Fruit fly (Drosophila melanogaster): ENCODE measurements around the gene CG4186.

Gene CG4186

dm6 chr3L:20784812-20785671 is 15.7 kb downstream of the CG4186 start (continued):
- TF ChIP-seq CG9932 (GFP tag; IDR thresholded peaks at IDR 0.05) (peak; percentile 29), CG10543 (GFP tag; optimal IDR thresholded peaks at IDR 0.05) (peak; percentile 59), CG15073 (GFP tag; optimal IDR thresholded peaks at IDR 0.05) (no peak), gcm2 (GFP tag; optimal IDR thresholded peaks at IDR 0.05) (no peak), pfk (GFP tag; optimal IDR thresholded peaks at IDR 0.05) (peak; percentile 45), CG17568 (GFP tag; optimal IDR thresholded peaks at IDR 0.05) (no peak), row (GFP tag; IDR thresholded peaks at IDR 0.05) (peak; percentile 93), Sry-β (GFP tag; optimal IDR thresholded peaks at IDR 0.05) (peak; percentile 100), CG1233 (GFP tag; optimal IDR thresholded peaks at IDR 0.05) (peak; percentile 7), oc (tag; optimal IDR thresholded peaks at IDR 0.05) (peak; percentile 26), CG11085 (GFP tag; IDR thresholded peaks at IDR 0.05) (no peak), CG10274 (GFP tag; optimal IDR thresholded peaks at IDR 0.05) (no peak), stwl (tag; optimal IDR thresholded peaks at IDR 0.05) (peak; percentile 8), nmo (GFP tag; optimal IDR thresholded peaks at IDR 0.05) (peak; percentile 44), Chrac-16 (GFP tag; optimal IDR thresholded peaks at IDR 0.05) (peak; percentile 4), CG16813 (GFP tag; IDR thresholded peaks at IDR 0.05; ENCODE audit: partially characterized antibody) (peak; percentile 23; the same call in 1 of the 3 replicates), CG5245 (GFP tag; optimal IDR thresholded peaks at IDR 0.05) (no peak), gcm (GFP tag; optimal IDR thresholded peaks at IDR 0.05) (peak; percentile 31), bigmax (GFP tag; optimal IDR thresholded peaks at IDR 0.05) (peak; percentile 37), NfI (GFP tag; optimal IDR thresholded peaks at IDR 0.05) (peak; percentile 24), B-H2 (GFP tag; optimal IDR thresholded peaks at IDR 0.05) (peak; percentile 32), CG32772 (GFP tag; IDR thresholded peaks at IDR 0.05) (no peak), CG17385 (GFP tag; optimal IDR thresholded peaks at IDR 0.05) (peak; percentile 19), Sry-δ (GFP tag; optimal IDR thresholded peaks at IDR 0.05) (peak; percentile 18), dmrt11E (tag; optimal IDR thresholded peaks at IDR 0.05) (peak; percentile 44), CG30020 (tag; optimal IDR thresholded peaks at IDR 0.05) (peak; percentile 19), zen (tag; optimal IDR thresholded peaks at IDR 0.05) (peak; percentile 46), CG9817 (tag; optimal IDR thresholded peaks at IDR 0.05) (no peak), CG2678 (tag; optimal IDR thresholded peaks at IDR 0.05) (peak; percentile 68), tap (tag; optimal IDR thresholded peaks at IDR 0.05) (no peak), sug (tag; optimal IDR thresholded peaks at IDR 0.05) (peak; percentile 73), CG7556 (GFP tag; optimal IDR thresholded peaks at IDR 0.05) (peak; percentile 55), amos (GFP tag; IDR thresholded peaks at IDR 0.05; ENCODE audit: partially characterized antibody) (peak; percentile 34; the same call in 1 of the 2 replicates), Nf-YC (tag; optimal IDR thresholded peaks at IDR 0.05) (peak; percentile 55), tio (GFP tag; optimal IDR thresholded peaks at IDR 0.05) (no peak), CG4854 (GFP tag; optimal IDR thresholded peaks at IDR 0.05) (peak; percentile 2), CG2116 (GFP tag; optimal IDR thresholded peaks at IDR 0.05) (peak; percentile 46), ranshi (GFP tag; IDR thresholded peaks at IDR 0.05) (peak; percentile 37; the same call in 1 of the 2 replicates), CG12659 (GFP tag; optimal IDR thresholded peaks at IDR 0.05) (peak; percentile 60), exex (tag; optimal IDR thresholded peaks at IDR 0.05) (peak; percentile 5), CG8924 (tag; optimal IDR thresholded peaks at IDR 0.05) (peak; percentile 40), CG34224 (GFP tag; IDR thresholded peaks at IDR 0.05; ENCODE audit: partially characterized antibody) (peak; percentile 69), Atf6 (GFP tag; IDR thresholded peaks at IDR 0.05) (peak; percentile 45; the same call in 1 of the 2 replicates), Dip3 (GFP tag; optimal IDR thresholded peaks at IDR 0.05) (peak; percentile 48), CoRest (tag; optimal IDR thresholded peaks at IDR 0.05) (peak; percentile 63), lab (GFP tag; optimal IDR thresholded peaks at IDR 0.05) (peak; percentile 70), unc-4 (GFP tag; IDR thresholded peaks at IDR 0.05; ENCODE audit: partially characterized antibody) (peak; percentile 37; the same call in 1 of the 2 replicates)
